Fruit fly (Drosophila melanogaster): ENCODE data around the gene GstO1.

The GstO1 gene

DNA sequence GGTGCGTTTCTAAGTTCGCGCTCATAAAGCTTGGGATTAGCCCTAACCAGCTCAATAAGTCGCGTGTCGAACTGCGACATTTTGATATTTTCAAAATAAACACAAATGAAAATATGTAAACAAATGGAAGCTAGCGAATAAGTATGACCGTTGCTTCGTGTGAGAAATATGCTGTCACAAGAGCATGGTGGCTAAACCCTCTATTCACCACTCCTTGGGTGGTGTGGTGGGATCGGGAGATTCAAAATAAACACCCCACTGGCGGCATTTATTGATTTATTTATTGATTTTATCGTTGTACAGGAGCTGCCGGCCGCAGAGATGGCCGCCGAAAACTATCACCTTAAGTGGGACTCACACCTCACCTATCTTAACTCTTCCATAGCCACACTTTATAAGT is 9.9 kb downstream of the GstO1 start, which contains the start of gene CG6683 (continued):
- TF ChIP-seq CG1602 (GFP tag; optimal IDR thresholded peaks at IDR 0.05) (no peak), tna (GFP tag; IDR thresholded peaks at IDR 0.05; ENCODE audit: partially characterized antibody) (no peak), CG9876 (GFP tag; optimal IDR thresholded peaks at IDR 0.05) (no peak), CG4424 (GFP tag; optimal IDR thresholded peaks at IDR 0.05) (no peak), CG4820 (GFP tag; optimal IDR thresholded peaks at IDR 0.05) (no peak), lola (GFP tag; optimal IDR thresholded peaks at IDR 0.05) (no peak), CG17802 (tag; optimal IDR thresholded peaks at IDR 0.05) (no peak), schlank (tag; optimal IDR thresholded peaks at IDR 0.05) (no peak), Dbx (GFP tag; IDR thresholded peaks at IDR 0.05) (no peak), Fer1 (GFP tag; optimal IDR thresholded peaks at IDR 0.05) (peak; percentile 5), Bdp1 (GFP tag; optimal IDR thresholded peaks at IDR 0.05) (no peak), Med (GFP tag) (peak; percentile 45), CG1832 (GFP tag; optimal IDR thresholded peaks at IDR 0.05) (no peak), CG6254 (GFP tag; optimal IDR thresholded peaks at IDR 0.05) (peak; percentile 67), CG17612 (GFP tag; IDR thresholded peaks at IDR 0.05) (no peak), nom (GFP tag; optimal IDR thresholded peaks at IDR 0.05) (peak; percentile 9), ERR (GFP tag; optimal IDR thresholded peaks at IDR 0.05) (no peak), CG30020 (tag; optimal IDR thresholded peaks at IDR 0.05) (no peak), wor (GFP tag; IDR thresholded peaks at IDR 0.05) (no peak), CG4707 (GFP tag; optimal IDR thresholded peaks at IDR 0.05) (peak; percentile 13), CG2712 (tag; optimal IDR thresholded peaks at IDR 0.05) (no peak), disco-r (GFP tag; optimal IDR thresholded peaks at IDR 0.05) (no peak), CG10366 (GFP tag; IDR thresholded peaks at IDR 0.05) (no peak), lab (GFP tag; optimal IDR thresholded peaks at IDR 0.05) (no peak), C15 (GFP tag; IDR thresholded peaks at IDR 0.05) (no peak), Sry-β (GFP tag; optimal IDR thresholded peaks at IDR 0.05) (no peak), gcm2 (GFP tag; optimal IDR thresholded peaks at IDR 0.05) (no peak), Ravus (GFP tag; IDR thresholded peaks at IDR 0.05) (no peak), Dref (GFP tag; IDR thresholded peaks at IDR 0.05) (no peak), Dll (GFP tag; IDR thresholded peaks at IDR 0.05; ENCODE audit: partially characterized antibody) (no peak), CG18764 (GFP tag; optimal IDR thresholded peaks at IDR 0.05) (no peak), Poxn (GFP tag; IDR thresholded peaks at IDR 0.05) (no peak), CrebB (tag; optimal IDR thresholded peaks at IDR 0.05) (no peak), row (GFP tag; IDR thresholded peaks at IDR 0.05) (no peak; the same call in 2 of the 3 replicates), CG6791 (GFP tag; IDR thresholded peaks at IDR 0.05; ENCODE audit: partially characterized antibody) (no peak), CG12104 (GFP tag; optimal IDR thresholded peaks at IDR 0.05) (no peak), CG17361 (GFP tag; IDR thresholded peaks at IDR 0.05) (no peak), CG12769 (tag; optimal IDR thresholded peaks at IDR 0.05) (no peak), en (GFP tag; optimal IDR thresholded peaks at IDR 0.05) (no peak), onecut (GFP tag; IDR thresholded peaks at IDR 0.05) (peak; percentile 99), CG7987 (GFP tag; optimal IDR thresholded peaks at IDR 0.05) (no peak), Oli (tag; optimal IDR thresholded peaks at IDR 0.05) (no peak), Adf1 (GFP tag; IDR thresholded peaks at IDR 0.05) (no peak), h (optimal IDR thresholded peaks at IDR 0.05) (no peak), CG7271 (tag; optimal IDR thresholded peaks at IDR 0.05) (no peak), CG4617 (GFP tag; optimal IDR thresholded peaks at IDR 0.05; ENCODE audit: borderline replicate concordance) (peak; percentile 53), CG32767 (GFP tag; IDR thresholded peaks at IDR 0.05) (no peak), gsb-n (tag; optimal IDR thresholded peaks at IDR 0.05) (no peak), CG31365 (tag; optimal IDR thresholded peaks at IDR 0.05) (no peak), CG6854 (GFP tag; optimal IDR thresholded peaks at IDR 0.05) (no peak), MBD-R2 (GFP tag; IDR thresholded peaks at IDR 0.05) (peak; percentile 45; the same call in 1 of the 2 replicates), HLHmδ (GFP tag; optimal IDR thresholded peaks at IDR 0.05) (no peak)

Data from whole organism, embryonic.